Worm (Caenorhabditis elegans) whole organism, L3 larva: ENCODE data around the gene F19B10.2.

ENCODE experiments used
- R02D3.7 ChIP-seq: fragments of 150-350 bp; optimal IDR thresholded peaks from 2 replicates; lab custom pipeline; 2014; ENCODE audit warnings: missing biosample characterization, missing genetic modification characterization
- ZK546.5 ChIP-seq: sonication (generic microtip); optimal IDR thresholded peaks from 2 replicates; lab custom pipeline; 2017; ENCODE audit warnings: missing biosample characterization, missing genetic modification characterization
- elt-1 ChIP-seq: fragments of 150-350 bp; optimal IDR thresholded peaks from 2 replicates; lab custom pipeline; 2014; ENCODE audit warnings: missing biosample characterization, missing genetic modification characterization
- eor-1 ChIP-seq, 2 experiments: fragments of 150-350 bp; optimal IDR thresholded peaks; 2 replicates each; lab custom pipeline; 2014 to 2018; ENCODE audit warnings: missing biosample characterization in 2 of 2, missing genetic modification characterization in 2 of 2
- fkh-10 ChIP-seq: sonication (generic microtip); optimal IDR thresholded peaks from 2 replicates; lab custom pipeline; 2017; ENCODE audit warnings: missing biosample characterization, missing genetic modification reagents, missing genetic modification characterization
- lin-39 ChIP-seq: fragments of 150-350 bp; optimal IDR thresholded peaks from 2 replicates; lab custom pipeline; 2018; ENCODE audit warnings: missing biosample characterization, missing genetic modification reagents, missing genetic modification characterization
- nhr-28 ChIP-seq: fragments of 150-350 bp; optimal IDR thresholded peaks from 2 replicates; lab custom pipeline; 2014; ENCODE audit warnings: missing biosample characterization, missing genetic modification characterization
- nhr-67 ChIP-seq: fragments of 150-350 bp; optimal IDR thresholded peaks from 2 replicates; lab custom pipeline; 2014; ENCODE audit warnings: missing biosample characterization, missing genetic modification characterization
- snpc-4 ChIP-seq: fragments of 150-350 bp; optimal IDR thresholded peaks from 2 replicates; lab custom pipeline; 2014; ENCODE audit warnings: missing biosample characterization, missing genetic modification characterization
- zag-1 ChIP-seq: fragments of 150-350 bp; optimal IDR thresholded peaks from 2 replicates; lab custom pipeline; 2014; ENCODE audit warnings: missing biosample characterization, missing genetic modification characterization
- ztf-4 ChIP-seq: fragments of 150-350 bp; optimal IDR thresholded peaks from 2 replicates; lab custom pipeline; 2014; ENCODE audit warnings: missing biosample characterization, missing genetic modification characterization

DNA sequence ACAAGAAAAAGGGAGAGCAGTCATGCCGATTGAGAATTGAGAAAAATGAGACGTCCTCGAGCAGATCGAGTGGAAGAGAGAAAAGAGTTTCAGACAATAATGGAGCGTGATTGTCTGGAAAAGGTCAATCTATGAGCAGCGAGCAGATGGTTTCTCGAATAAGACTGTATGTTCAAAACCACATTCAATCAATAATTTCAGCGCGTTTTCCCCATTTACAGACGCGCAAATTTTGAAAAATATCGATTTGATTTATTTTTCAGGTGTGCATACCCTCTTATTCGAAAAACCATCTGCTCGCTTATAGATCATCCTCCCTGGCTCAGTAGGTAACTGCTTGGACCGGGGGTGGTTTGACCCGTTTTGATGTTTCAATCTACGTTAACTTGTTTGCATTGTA lies 36.0 kb upstream of the F19B10.2 start, which contains the start of gene fbxb-31:
- TF ChIP-seq ZK546.5 (tag; lab: Kevin White, UChicago) = no peak
- TF ChIP-seq eor-1 (tag; optimal IDR thresholded peaks at IDR 0.05; lab: Kevin White, UChicago) = no peak
- no peak for TF ChIP-seq nhr-28 (tag; lab: Kevin White, UChicago)
- TF ChIP-seq ztf-4 (tag; lab: Kevin White, UChicago) = no peak
- no peak for TF ChIP-seq zag-1
- no peak for TF ChIP-seq elt-1 (tag; lab: Kevin White, UChicago)
- no peak for TF ChIP-seq R02D3.7 (tag; lab: Kevin White, UChicago)
- no peak for TF ChIP-seq fkh-10 (GFP tag; lab: Kevin White, UChicago)
- TF ChIP-seq lin-39 (tag; lab: Kevin White, UChicago) = no peak
- no peak for TF ChIP-seq snpc-4 (tag; lab: Kevin White, UChicago)
- TF ChIP-seq nhr-67 (tag; lab: Kevin White, UChicago) = no peak
